Worm (Caenorhabditis elegans): ENCODE results near the gene alh-5.

The alh-5 gene

DNA sequence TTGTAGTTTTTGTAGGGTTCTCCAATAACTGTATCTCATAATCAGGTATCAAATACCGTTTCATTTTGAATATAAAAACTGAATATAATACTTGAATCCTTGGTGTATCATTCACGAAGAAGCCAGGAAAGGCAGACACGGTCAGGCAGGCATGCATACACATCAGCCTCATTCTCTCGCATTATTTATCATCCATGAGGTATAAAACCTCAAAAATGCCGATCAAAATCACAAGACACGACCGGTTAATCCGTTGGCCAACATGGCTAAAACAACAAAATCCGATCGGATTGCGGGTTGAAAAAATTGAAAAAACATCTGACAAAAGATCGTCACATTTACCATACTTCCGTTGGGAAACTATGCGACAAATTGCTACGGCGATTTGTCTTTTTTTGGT lies 23.0 kb upstream of the alh-5 start, which contains the start of gene F59A7.5:
TSS of gene F59A7.5 (plus strand) at position 301 of the 400 bp plus-strand sequence.
- TF ChIP-seq atf-7 (tag; optimal IDR thresholded peaks at IDR 0.05), result no peak
- TF ChIP-seq ztf-28 (GFP tag; IDR thresholded peaks at IDR 0.05), result no peak
- TF ChIP-seq snpc-3.4 (tag; optimal IDR thresholded peaks at IDR 0.05), result no peak
- no peak for TF ChIP-seq ama-1 (optimal IDR thresholded peaks at IDR 0.05)
- TF ChIP-seq ama-1 (GFP tag; optimal IDR thresholded peaks at IDR 0.05), result no peak
- TF ChIP-seq Y56A3A.18 (GFP tag; IDR thresholded peaks at IDR 0.05), result no peak
- TF ChIP-seq attf-6 (GFP tag; IDR thresholded peaks at IDR 0.05), result no peak
- TF ChIP-seq nhr-27 (tag; optimal IDR thresholded peaks at IDR 0.05), result no peak
- no peak for TF ChIP-seq ztf-18 (tag; optimal IDR thresholded peaks at IDR 0.05)
- no peak for TF ChIP-seq egl-44 (GFP tag; IDR thresholded peaks at IDR 0.05)
- TF ChIP-seq dpl-1 (GFP tag; optimal IDR thresholded peaks at IDR 0.05), result no peak
- no peak for TF ChIP-seq hsf-1 (GFP tag; IDR thresholded peaks at IDR 0.05)
- no peak for TF ChIP-seq cebp-2 (GFP tag; IDR thresholded peaks at IDR 0.05)
- TF ChIP-seq madf-3 (GFP tag; IDR thresholded peaks at IDR 0.05), result no peak
- no peak for TF ChIP-seq B0019.2 (GFP tag; conservative IDR thresholded peaks at IDR 0.05)
- no peak for TF ChIP-seq F57A8.1 (GFP tag; optimal IDR thresholded peaks at IDR 0.05)
- TF ChIP-seq nfya-2 (GFP tag; IDR thresholded peaks at IDR 0.05), result no peak
- TF ChIP-seq nhr-90 (tag; optimal IDR thresholded peaks at IDR 0.05), result no peak
- no peak for TF ChIP-seq rpc-1 (optimal IDR thresholded peaks at IDR 0.05)
- TF ChIP-seq rpc-1 (tag; optimal IDR thresholded peaks at IDR 0.05), result no peak
- no peak for TF ChIP-seq nfyb-1 (GFP tag; IDR thresholded peaks at IDR 0.05)

DNA sequence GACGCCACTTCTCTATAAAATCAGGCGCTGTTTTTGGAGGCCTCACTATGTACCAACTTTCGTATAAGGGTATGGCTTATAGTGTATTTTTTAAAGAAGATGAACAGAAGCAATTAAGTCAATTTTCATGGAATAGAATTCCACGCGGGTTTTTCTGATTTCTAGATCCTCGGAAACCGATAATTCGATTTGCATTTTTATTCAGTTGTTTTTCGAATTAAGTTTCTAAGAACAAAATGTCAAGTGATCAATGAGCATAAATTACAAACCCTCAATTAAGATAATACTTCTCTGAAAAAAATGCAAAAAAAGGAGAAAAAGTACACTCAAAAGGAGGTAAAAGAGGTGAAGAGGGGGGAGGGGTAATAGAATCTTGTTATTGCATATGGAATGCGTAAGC lies 21.9 kb upstream of the alh-5 start:
- TF ChIP-seq F23B12.7 (tag; optimal IDR thresholded peaks at IDR 0.05; ENCODE audit: insufficient read depth), result no peak
- no peak for TF ChIP-seq ama-1 (optimal IDR thresholded peaks at IDR 0.05)
- TF ChIP-seq ama-1 (GFP tag; optimal IDR thresholded peaks at IDR 0.05), result no peak
- no peak for TF ChIP-seq zfh-2 (GFP tag; conservative IDR thresholded peaks at IDR 0.05)
- no peak for TF ChIP-seq mes-4 (tag; optimal IDR thresholded peaks at IDR 0.05)
- TF ChIP-seq lsl-1 (GFP tag; optimal IDR thresholded peaks at IDR 0.05), result no peak
- no peak for TF ChIP-seq attf-6 (GFP tag; IDR thresholded peaks at IDR 0.05)
- no peak for TF ChIP-seq B0336.3 (GFP tag; IDR thresholded peaks at IDR 0.05)
- no peak for TF ChIP-seq egl-18 (GFP tag; IDR thresholded peaks at IDR 0.05)
- TF ChIP-seq dox-1 (GFP tag; IDR thresholded peaks at IDR 0.05), result no peak
- TF ChIP-seq mxl-1 (tag; optimal IDR thresholded peaks at IDR 0.05), result no peak
- TF ChIP-seq Y56A3A.18 (GFP tag; IDR thresholded peaks at IDR 0.05), result no peak
- TF ChIP-seq pha-4 (tag; optimal IDR thresholded peaks at IDR 0.05), result no peak
- no peak for TF ChIP-seq B0261.1 (tag; optimal IDR thresholded peaks at IDR 0.05)
- TF ChIP-seq tlf-1 (GFP tag; optimal IDR thresholded peaks at IDR 0.05), result no peak
- TF ChIP-seq nhr-179 (tag; optimal IDR thresholded peaks at IDR 0.05), result no peak
- TF ChIP-seq chd-7 (tag; optimal IDR thresholded peaks at IDR 0.05), result no peak
- no peak for TF ChIP-seq snpc-1.3 (tag; optimal IDR thresholded peaks at IDR 0.05; ENCODE audit: insufficient read depth)

DNA sequence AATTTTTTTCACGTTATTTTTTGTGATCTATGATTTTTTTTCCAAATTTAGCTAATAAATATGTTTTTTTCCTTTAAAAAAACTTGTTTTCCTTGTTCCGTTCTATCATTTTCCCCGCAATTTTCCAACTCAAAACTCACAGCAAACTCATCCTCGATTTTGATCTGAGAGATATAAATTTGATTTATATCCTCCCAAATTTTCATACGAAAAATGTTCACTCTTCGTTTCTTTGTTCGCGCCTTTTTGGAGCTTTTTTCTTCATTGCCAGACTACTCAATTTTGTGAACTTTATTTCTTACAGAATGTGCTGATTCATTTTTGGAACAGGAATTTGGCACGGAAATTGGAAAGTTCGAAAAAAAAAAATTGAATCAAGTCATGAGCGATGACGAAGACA lies 19.3 kb upstream of the alh-5 start, which contains the start of gene F59A7.14:
TSS of gene F59A7.14 (plus strand) at position 301 of the 400 bp plus-strand sequence.
- TF ChIP-seq aptf-2 (GFP tag; conservative IDR thresholded peaks at IDR 0.05) (no peak), fkh-3 (tag; optimal IDR thresholded peaks at IDR 0.05) (no peak), efl-1 (GFP tag; optimal IDR thresholded peaks at IDR 0.05) (no peak), lin-54 (GFP tag; optimal IDR thresholded peaks at IDR 0.05) (no peak), madf-6 (GFP tag; IDR thresholded peaks at IDR 0.05) (no peak), lin-26 (GFP tag; IDR thresholded peaks at IDR 0.05) (no peak), attf-5 (GFP tag; optimal IDR thresholded peaks at IDR 0.05) (no peak), snpc-4 (GFP tag; optimal IDR thresholded peaks at IDR 0.05) (no peak), snpc-4 (tag; optimal IDR thresholded peaks at IDR 0.05) (no peak), ceh-58 (GFP tag; IDR thresholded peaks at IDR 0.05) (no peak), C17E4.6 (GFP tag; IDR thresholded peaks at IDR 0.05) (no peak), snpc-1.1 (tag; optimal IDR thresholded peaks at IDR 0.05; ENCODE audit: insufficient read depth) (no peak), attf-6 (GFP tag; IDR thresholded peaks at IDR 0.05) (no peak), hlh-26 (GFP tag; conservative IDR thresholded peaks at IDR 0.05) (no peak), ztf-25 (GFP tag; IDR thresholded peaks at IDR 0.05) (no peak), lsy-27 (tag; optimal IDR thresholded peaks at IDR 0.05; ENCODE audit: borderline replicate concordance, insufficient read depth) (no peak)

All from whole organism, young adult.